Worm (Caenorhabditis elegans): Measurements from ENCODE around the gene arx-4.

DNA sequence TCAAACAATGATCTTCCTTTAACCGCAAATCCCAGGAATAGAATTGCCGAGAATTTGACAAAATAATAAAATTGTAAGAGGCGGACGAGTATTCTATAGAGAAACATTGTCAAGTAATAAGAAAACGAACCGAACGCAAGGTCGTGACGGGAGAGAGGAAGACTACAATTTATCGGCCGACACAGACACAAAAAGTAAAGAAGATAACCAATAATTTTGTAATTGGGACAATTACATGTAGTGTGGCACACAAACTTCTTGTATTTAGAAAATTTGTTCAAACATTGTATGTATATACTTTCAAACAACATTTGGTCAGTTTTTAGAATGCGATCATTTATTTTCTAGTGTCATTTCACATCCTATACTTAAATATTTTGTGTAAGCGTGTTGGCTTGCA lies 30.1 kb upstream of the arx-4 start, which contains the start of gene ceeh-1:
- peak in 1 of 6 experiments; percentile 27 for TF ChIP-seq elt-3 (tag; optimal IDR thresholded peaks at IDR 0.05)
- TF ChIP-seq unc-30 (tag; optimal IDR thresholded peaks at IDR 0.05): no peak
